Worm (Caenorhabditis elegans): Measurements from ENCODE around the gene srx-130.

ce11 chrV:13890473-13890872 is 47.2 kb downstream of the srx-130 start, which contains the start of gene lbp-8:
- TF ChIP-seq blmp-1 (tag; optimal IDR thresholded peaks at IDR 0.05) (no peak), pqm-1 (tag; optimal IDR thresholded peaks at IDR 0.05) (no peak), elt-2 (tag; optimal IDR thresholded peaks at IDR 0.05) (no peak), lin-39 (tag; optimal IDR thresholded peaks at IDR 0.05) (no peak), elt-3 (tag; optimal IDR thresholded peaks at IDR 0.05) (no peak), unc-86 (tag; optimal IDR thresholded peaks at IDR 0.05) (no peak), nhr-71 (tag; optimal IDR thresholded peaks at IDR 0.05) (no peak), nhr-85 (tag) (no peak), lin-15B (tag; optimal IDR thresholded peaks at IDR 0.05) (no peak), lir-3 (tag; optimal IDR thresholded peaks at IDR 0.05; ENCODE audit: poor library complexity) (no peak), mdl-1 (tag; optimal IDR thresholded peaks at IDR 0.05) (no peak), nhr-84 (tag; optimal IDR thresholded peaks at IDR 0.05) (no peak), nhr-237 (tag; optimal IDR thresholded peaks at IDR 0.05) (no peak), C34B4.2 (tag; optimal IDR thresholded peaks at IDR 0.05) (no peak)

Data from whole organism, L1 larva.